Fruit fly (Drosophila melanogaster) whole organism, embryonic: ENCODE data around the gene CG8677.

Source experiments
- CG10979 ChIP-seq: fragments of 200-800 bp; sonication (Bioruptor generic); optimal IDR thresholded peaks from 2 replicates; lab custom pipeline; 2018; ENCODE audit warnings: missing biosample characterization, mild to moderate bottlenecking, missing genetic modification characterization, moderate library complexity
- CG11085 ChIP-seq: fragments of 200-800 bp; sonication (Bioruptor generic); IDR thresholded peaks from 2 replicates; pipeline ENCODE4 v1.3.6; 2022; ENCODE audit warnings: missing biosample characterization, missing genetic modification characterization
- CG11247 ChIP-seq: fragments of 200-800 bp; sonication (Bioruptor generic); IDR thresholded peaks from 2 replicates; pipeline ENCODE4 v1.3.6; 2022; ENCODE audit warnings: missing biosample characterization, missing genetic modification characterization
- CG12236 ChIP-seq: fragments of 200-800 bp; sonication (Bioruptor generic); optimal IDR thresholded peaks from 2 replicates; lab custom pipeline; 2016; ENCODE audit warnings: missing biosample characterization, missing genetic modification characterization
- CG14710 ChIP-seq: fragments of 200-800 bp; sonication (Bioruptor generic); optimal IDR thresholded peaks from 3 replicates; lab custom pipeline; 2019; ENCODE audit warnings: missing biosample characterization, mild to moderate bottlenecking, missing genetic modification characterization, moderate library complexity
- CG15269 ChIP-seq: fragments of 200-800 bp; sonication (Bioruptor generic); optimal IDR thresholded peaks from 2 replicates; lab custom pipeline; 2018; ENCODE audit warnings: missing biosample characterization, mild to moderate bottlenecking, missing genetic modification characterization, moderate library complexity
- CG15479 ChIP-seq: fragments of 200-800 bp; sonication (Bioruptor generic); optimal IDR thresholded peaks from 3 replicates; lab custom pipeline; 2019; ENCODE audit warnings: missing biosample characterization, mild to moderate bottlenecking, missing genetic modification characterization, moderate library complexity
- CG15514 ChIP-seq: fragments of 200-800 bp; sonication (Bioruptor generic); optimal IDR thresholded peaks from 3 replicates; lab custom pipeline; 2017; ENCODE audit warnings: missing biosample characterization, missing genetic modification characterization, mild to moderate bottlenecking, moderate library complexity, missing genetic modification reagents
- CG17385 ChIP-seq: fragments of 200-800 bp; sonication (Bioruptor generic); optimal IDR thresholded peaks from 3 replicates; lab custom pipeline; 2018; ENCODE audit warnings: missing biosample characterization, mild to moderate bottlenecking, missing genetic modification characterization
- CG2875 ChIP-seq: fragments of 200-800 bp; sonication (Bioruptor generic); optimal IDR thresholded peaks from 2 replicates; lab custom pipeline; 2017; ENCODE audit warnings: missing biosample characterization, mild to moderate bottlenecking, missing genetic modification characterization, missing genetic modification reagents
- CG31365 ChIP-seq: fragments of 200-800 bp; sonication (Bioruptor generic); optimal IDR thresholded peaks from 2 replicates; lab custom pipeline; 2018; ENCODE audit warnings: missing biosample characterization, mild to moderate bottlenecking, missing genetic modification characterization
- CG3407 ChIP-seq: fragments of 200-800 bp; sonication (Bioruptor generic); optimal IDR thresholded peaks from 2 replicates; lab custom pipeline; 2018; ENCODE audit warnings: missing biosample characterization, mild to moderate bottlenecking, missing genetic modification characterization
- CG34224 ChIP-seq: fragments of 200-800 bp; sonication (Bioruptor generic); IDR thresholded peaks from 3 replicates; pipeline ENCODE4 v1.3.6; 2022; ENCODE audit warnings: missing biosample characterization, missing genetic modification characterization; ENCODE audit not compliant: partially characterized antibody
- CG3838 ChIP-seq: fragments of 200-800 bp; sonication (Bioruptor generic); optimal IDR thresholded peaks from 3 replicates; lab custom pipeline; 2016; ENCODE audit warnings: missing biosample characterization, missing genetic modification characterization
- CG3847 ChIP-seq: fragments of 200-800 bp; sonication (Bioruptor generic); IDR thresholded peaks from 2 replicates; pipeline ENCODE4 v1.3.6; 2022; ENCODE audit warnings: missing biosample characterization, missing genetic modification characterization
- CG4404 ChIP-seq: fragments of 200-800 bp; sonication (Bioruptor generic); IDR thresholded peaks from 2 replicates; pipeline ENCODE4 v1.3.6; 2022; ENCODE audit warnings: missing biosample characterization, missing genetic modification characterization
- CG6254 ChIP-seq: fragments of 200-800 bp; sonication (Bioruptor generic); optimal IDR thresholded peaks from 3 replicates; lab custom pipeline; 2017; ENCODE audit warnings: mild to moderate bottlenecking, missing biosample characterization, missing genetic modification reagents, missing genetic modification characterization
- CG6813 ChIP-seq: fragments of 200-800 bp; sonication (Bioruptor generic); optimal IDR thresholded peaks from 2 replicates; lab custom pipeline; 2017; ENCODE audit warnings: missing biosample characterization, missing genetic modification characterization, mild to moderate bottlenecking, moderate library complexity, missing genetic modification reagents
- CG7963 ChIP-seq: fragments of 200-800 bp; sonication (Bioruptor generic); IDR thresholded peaks from 3 replicates; pipeline ENCODE4 v1.3.6; 2022; ENCODE audit warnings: missing biosample characterization, missing genetic modification characterization; ENCODE audit not compliant: partially characterized antibody
- CG9437 ChIP-seq: fragments of 200-800 bp; sonication (Bioruptor generic); optimal IDR thresholded peaks from 2 replicates; lab custom pipeline; 2018; ENCODE audit warnings: missing biosample characterization, mild to moderate bottlenecking, missing genetic modification characterization
- CoRest ChIP-seq: fragments of 200-800 bp; sonication (Bioruptor generic); optimal IDR thresholded peaks from 3 replicates; lab custom pipeline; 2018; ENCODE audit warnings: missing biosample characterization, mild to moderate bottlenecking, missing genetic modification characterization, moderate library complexity
- Dbx ChIP-seq: fragments of 200-800 bp; sonication (Bioruptor generic); IDR thresholded peaks from 3 replicates; pipeline ENCODE4 v1.3.6; 2022; ENCODE audit warnings: missing biosample characterization, missing genetic modification characterization
- GATAe ChIP-seq: fragments of 200-800 bp; sonication (Bioruptor generic); conservative IDR thresholded peaks from 2 replicates; pipeline ENCODE4 v1.3.6; 2022; ENCODE audit warnings: missing biosample characterization, missing genetic modification characterization
- HLH4C ChIP-seq: fragments of 200-800 bp; sonication (Bioruptor generic); IDR thresholded peaks from 3 replicates; pipeline ENCODE4 v1.3.6; 2022; ENCODE audit warnings: missing biosample characterization, missing genetic modification characterization; ENCODE audit not compliant: partially characterized antibody
- Hey ChIP-seq: fragments of 200-800 bp; sonication (Bioruptor generic); optimal IDR thresholded peaks from 3 replicates; lab custom pipeline; 2018; ENCODE audit warnings: missing biosample characterization, mild to moderate bottlenecking, missing genetic modification characterization
- Hr51 ChIP-seq, 2 experiments: fragments of 200-800 bp; sonication (Bioruptor generic); optimal IDR thresholded peaks; 2 replicates in 1 of 2; 3 replicates in 1 of 2; lab custom pipeline; 2016 to 2018; ENCODE audit warnings: missing biosample characterization in 2 of 2, missing genetic modification characterization in 2 of 2, mild to moderate bottlenecking in 1 of 2, moderate library complexity in 1 of 2
- Oaz ChIP-seq: fragments of 200-800 bp; sonication (Bioruptor generic); IDR thresholded peaks from 2 replicates; pipeline ENCODE4 v1.3.6; 2022; ENCODE audit warnings: missing biosample characterization, missing genetic modification characterization
- Opbp ChIP-seq: fragments of 200-800 bp; sonication (Bioruptor generic); IDR thresholded peaks from 3 replicates; pipeline ENCODE4 v1.3.6; 2022; ENCODE audit warnings: missing biosample characterization, missing genetic modification characterization; ENCODE audit not compliant: partially characterized antibody
- Ptx1 ChIP-seq: fragments of 200-800 bp; sonication (Bioruptor generic); IDR thresholded peaks from 2 replicates; pipeline ENCODE4 v1.3.6; 2022; ENCODE audit warnings: missing biosample characterization, missing genetic modification characterization
- Xrp1 ChIP-seq: fragments of 200-800 bp; sonication (Bioruptor generic); IDR thresholded peaks from 2 replicates; pipeline ENCODE4 v1.3.6; 2022; ENCODE audit warnings: missing biosample characterization, missing genetic modification characterization
- abd-A ChIP-seq: fragments of 200-800 bp; sonication (Bioruptor generic); optimal IDR thresholded peaks from 3 replicates; lab custom pipeline; 2019; ENCODE audit warnings: missing biosample characterization, mild to moderate bottlenecking, missing genetic modification characterization, moderate library complexity
- aop ChIP-seq: fragments of 200-800 bp; sonication (Bioruptor generic); IDR thresholded peaks from 2 replicates; pipeline ENCODE4 v1.3.6; 2022; ENCODE audit warnings: missing biosample characterization, missing genetic modification characterization
- br ChIP-seq: fragments of >200 bp; optimal IDR thresholded peaks from 2 replicates; lab custom pipeline; 2017
- bsh ChIP-seq, 2 experiments: fragments of 200-800 bp; sonication (Bioruptor generic); optimal IDR thresholded peaks; 2 replicates each; lab custom pipeline; 2017 to 2018; ENCODE audit warnings: mild to moderate bottlenecking in 2 of 2, missing biosample characterization in 2 of 2, missing genetic modification characterization in 2 of 2, moderate library complexity in 1 of 2
- caup ChIP-seq: fragments of 200-800 bp; sonication (Bioruptor generic); optimal IDR thresholded peaks from 3 replicates; lab custom pipeline; 2017; ENCODE audit warnings: missing biosample characterization, mild to moderate bottlenecking, missing genetic modification characterization, moderate library complexity; ENCODE audit not compliant: severe bottlenecking
- ci ChIP-seq: fragments of 200-800 bp; sonication (Bioruptor generic); IDR thresholded peaks from 3 replicates; pipeline ENCODE4 v1.3.6; 2022; ENCODE audit warnings: missing biosample characterization, missing genetic modification characterization
- gcm ChIP-seq: fragments of 200-800 bp; sonication (Bioruptor generic); optimal IDR thresholded peaks from 2 replicates; lab custom pipeline; 2019; ENCODE audit warnings: missing biosample characterization, mild to moderate bottlenecking, missing genetic modification characterization, moderate library complexity
- grn ChIP-seq: fragments of 200-800 bp; sonication (Bioruptor generic); optimal IDR thresholded peaks from 3 replicates; lab custom pipeline; 2017; ENCODE audit warnings: missing biosample characterization, missing genetic modification characterization
- gro ChIP-seq: fragments of 200-800 bp; sonication (Bioruptor generic); optimal IDR thresholded peaks from 2 replicates; lab custom pipeline; 2016; ENCODE audit warnings: missing biosample characterization, missing genetic modification characterization
- hbn ChIP-seq: fragments of 200-800 bp; sonication (Bioruptor generic); IDR thresholded peaks from 2 replicates; pipeline ENCODE4 v1.3.6; 2022; ENCODE audit warnings: missing biosample characterization, missing genetic modification characterization; ENCODE audit not compliant: partially characterized antibody
- knrl ChIP-seq: fragments of 200-800 bp; sonication (Bioruptor generic); IDR thresholded peaks from 3 replicates; pipeline ENCODE4 v1.3.6; 2022; ENCODE audit warnings: missing biosample characterization, missing genetic modification characterization; ENCODE audit not compliant: partially characterized antibody
- lov ChIP-seq, 2 experiments: fragments of 200-800 bp in 1 of 2; fragments of >200 bp in 1 of 2; sonication (Bioruptor generic) in 1 of 2; IDR thresholded peaks in 1 of 2; optimal IDR thresholded peaks in 1 of 2; 2 replicates in 1 of 2; 3 replicates in 1 of 2; pipeline versions ENCODE4 v1.3.6 to Lab custom; 2017 to 2022; ENCODE audit warnings: missing biosample characterization in 1 of 2, missing genetic modification characterization in 1 of 2
- pfk ChIP-seq: fragments of 200-800 bp; sonication (Bioruptor generic); optimal IDR thresholded peaks from 2 replicates; lab custom pipeline; 2018; ENCODE audit warnings: missing biosample characterization, mild to moderate bottlenecking, missing genetic modification characterization, moderate library complexity
- pros ChIP-seq: fragments of 200-800 bp; sonication (Bioruptor generic); optimal IDR thresholded peaks from 3 replicates; lab custom pipeline; 2019; ENCODE audit warnings: missing biosample characterization, mild to moderate bottlenecking, missing genetic modification characterization, moderate library complexity
- ranshi ChIP-seq: fragments of 200-800 bp; sonication (Bioruptor generic); IDR thresholded peaks from 2 replicates; pipeline ENCODE4 v1.3.6; 2022; ENCODE audit warnings: missing biosample characterization, missing genetic modification characterization
- sens-2 ChIP-seq: fragments of 200-800 bp; sonication (Bioruptor generic); IDR thresholded peaks from 2 replicates; pipeline ENCODE4 v1.3.6; 2022; ENCODE audit warnings: missing biosample characterization, missing genetic modification characterization
- sima ChIP-seq: fragments of 200-800 bp; sonication (Bioruptor generic); optimal IDR thresholded peaks from 2 replicates; lab custom pipeline; 2016; ENCODE audit warnings: missing biosample characterization, missing genetic modification characterization
- slp2 ChIP-seq: fragments of 200-800 bp; sonication (Bioruptor generic); optimal IDR thresholded peaks from 2 replicates; lab custom pipeline; 2016; ENCODE audit warnings: missing biosample characterization, missing genetic modification characterization
- tup ChIP-seq: fragments of 200-800 bp; sonication (Bioruptor generic); optimal IDR thresholded peaks from 2 replicates; lab custom pipeline; 2016; ENCODE audit warnings: missing biosample characterization, mild to moderate bottlenecking, missing genetic modification characterization, moderate library complexity
- usp ChIP-seq: fragments of >200 bp; optimal IDR thresholded peaks from 2 replicates; lab custom pipeline; 2017; ENCODE audit warnings: missing biosample characterization, missing genetic modification characterization

Gene CG8677

dm6 chr2L:21218912-21219246, 2.2 kb upstream of the CG8677 start (continued):
- TF ChIP-seq tup (GFP tag; lab: Kevin White, UChicago) (no peak), sima (GFP tag; lab: Kevin White, UChicago) (no peak), CG15514 (GFP tag; lab: Kevin White, UChicago) (no peak), CG3407 (GFP tag; lab: Kevin White, UChicago) (no peak), Hr51 (GFP tag; optimal IDR thresholded peaks at IDR 0.05; lab: Kevin White, UChicago) (no peak), lov (optimal IDR thresholded peaks at IDR 0.05; lab: Kevin White, UChicago) (no peak), lov (GFP tag; IDR thresholded peaks at IDR 0.05; lab: Robert Waterston, UW) (no peak), slp2 (GFP tag; lab: Kevin White, UChicago) (no peak), Oaz (GFP tag; lab: Robert Waterston, UW) (no peak), sens-2 (GFP tag; lab: Robert Waterston, UW) (no peak), CG15269 (tag; lab: Kevin White, UChicago) (no peak), GATAe (GFP tag; lab: Robert Waterston, UW) (no peak), CG11085 (GFP tag; lab: Robert Waterston, UW) (no peak), knrl (GFP tag; lab: Robert Waterston, UW) (no peak), gro (GFP tag; lab: Kevin White, UChicago) (no peak), aop (GFP tag; lab: Robert Waterston, UW) (no peak), Opbp (GFP tag; lab: Robert Waterston, UW) (no peak), ranshi (GFP tag; lab: Robert Waterston, UW) (no peak), Xrp1 (GFP tag; lab: Robert Waterston, UW) (peak; percentile 23; the same call in 1 of the 2 replicates), pros (GFP tag; lab: Kevin White, UChicago) (no peak), CG34224 (GFP tag; lab: Robert Waterston, UW) (no peak), CG7963 (no peak), CG11247 (GFP tag; lab: Robert Waterston, UW) (no peak), CG6254 (GFP tag; lab: Kevin White, UChicago) (no peak), CG2875 (GFP tag; lab: Kevin White, UChicago) (no peak), CG31365 (tag; lab: Kevin White, UChicago) (no peak), usp (GFP tag; lab: Kevin White, UChicago) (no peak), CG3838 (GFP tag; lab: Kevin White, UChicago) (no peak), gcm (GFP tag; lab: Kevin White, UChicago) (no peak), CoRest (no peak), CG14710 (tag; lab: Kevin White, UChicago) (no peak), CG9437 (GFP tag; lab: Kevin White, UChicago) (no peak), grn (GFP tag; lab: Kevin White, UChicago) (peak; percentile 27), bsh (GFP tag; optimal IDR thresholded peaks at IDR 0.05; lab: Kevin White, UChicago) (peak in 1 of 2 experiments; percentile 41), Ptx1 (GFP tag; lab: Robert Waterston, UW) (no peak)

DNA sequence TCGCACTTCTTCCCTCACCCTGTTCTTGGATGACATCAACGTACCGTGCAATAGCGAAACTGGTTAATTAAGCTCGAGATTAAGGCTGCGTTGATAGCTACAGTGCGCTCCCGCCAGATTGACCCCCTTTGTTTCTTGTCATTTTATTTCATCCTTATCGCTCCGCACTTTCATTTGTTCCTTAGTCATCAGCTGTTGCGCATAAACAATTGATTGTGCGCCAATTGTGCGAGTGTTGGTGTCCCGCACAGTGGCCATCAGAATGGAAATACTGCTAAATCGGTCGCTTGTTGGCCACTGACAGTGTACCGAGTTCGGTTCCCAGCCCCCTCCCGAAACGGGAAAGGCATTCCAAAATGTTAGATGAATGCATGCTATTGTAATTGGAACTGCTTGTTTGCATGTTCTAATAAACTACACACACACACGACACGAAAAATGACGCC, 1.4 kb upstream of the CG8677 start:
- TF ChIP-seq ci (GFP tag; lab: Robert Waterston, UW) (0 out of 3 replicates have a peak, but pooled peaks have one; percentile 17), CG15479 (GFP tag; lab: Kevin White, UChicago) (peak; percentile 39), CG17385 (GFP tag; lab: Kevin White, UChicago) (peak; percentile 15), HLH4C (no peak), br (lab: Kevin White, UChicago) (no peak), Hey (tag; lab: Kevin White, UChicago) (no peak), CG10979 (tag; lab: Kevin White, UChicago) (no peak), pfk (GFP tag; lab: Kevin White, UChicago) (peak; percentile 42), abd-A (tag; lab: Kevin White, UChicago) (peak; percentile 18), CG12236 (GFP tag; lab: Kevin White, UChicago) (no peak), CG6813 (GFP tag; lab: Kevin White, UChicago) (peak; percentile 3), caup (GFP tag; lab: Kevin White, UChicago) (no peak), Dbx (GFP tag; lab: Robert Waterston, UW) (peak; percentile 28; the same call in 1 of the 3 replicates), hbn (GFP tag; lab: Robert Waterston, UW) (no peak), CG4404 (GFP tag; lab: Robert Waterston, UW) (no peak), CG3847 (no peak), Ptx1 (GFP tag; lab: Robert Waterston, UW) (no peak)
